Worm (Caenorhabditis elegans) whole organism, young adult: ENCODE data around the gene nspf-3.

ENCODE experiments used
- B0261.1 ChIP-seq: sonication (generic microtip); optimal IDR thresholded peaks from 2 replicates; lab custom pipeline; 2016; ENCODE audit warnings: mild to moderate bottlenecking, missing genetic modification characterization, moderate library complexity, missing compliant biosample characterization
- Y56A3A.18 ChIP-seq: fragments of 200-800 bp; sonication (Bioruptor generic); IDR thresholded peaks from 2 replicates; pipeline ENCODE4 v1.3.6; 2022; ENCODE audit warnings: missing genetic modification reagents, missing genetic modification characterization, missing compliant biosample characterization
- ama-1 ChIP-seq, 3 experiments: fragments of 150-350 bp in 1 of 3; sonication (generic microtip) in 2 of 3; optimal IDR thresholded peaks; 2 replicates each; lab custom pipeline; 2014 to 2018; ENCODE audit warnings: missing biosample characterization in 2 of 3, missing genetic modification characterization in 2 of 3, missing genetic modification reagents in 2 of 3
- atf-7 ChIP-seq: sonication (generic microtip); optimal IDR thresholded peaks from 2 replicates; lab custom pipeline; 2017; ENCODE audit warnings: mild to moderate bottlenecking, missing genetic modification characterization, missing compliant biosample characterization
- attf-3 ChIP-seq: fragments of 200-800 bp; sonication (Bioruptor generic); conservative IDR thresholded peaks from 2 replicates; pipeline ENCODE4 v1.3.6; 2022; ENCODE audit warnings: missing genetic modification reagents, missing genetic modification characterization, missing compliant biosample characterization
- efl-1 ChIP-seq: fragments of 150-350 bp; optimal IDR thresholded peaks from 2 replicates; lab custom pipeline; 2014; ENCODE audit warnings: missing biosample characterization, missing genetic modification reagents, missing genetic modification characterization
- ets-4 ChIP-seq: fragments of 200-800 bp; sonication (Bioruptor generic); optimal IDR thresholded peaks from 2 replicates; lab custom pipeline; 2018; ENCODE audit warnings: mild to moderate bottlenecking, missing genetic modification characterization, missing compliant biosample characterization
- fkh-3 ChIP-seq: sonication (generic microtip); optimal IDR thresholded peaks from 2 replicates; lab custom pipeline; 2016; ENCODE audit warnings: mild to moderate bottlenecking, missing genetic modification characterization, missing compliant biosample characterization
- him-1 ChIP-seq: sonication (generic microtip); optimal IDR thresholded peaks from 2 replicates; lab custom pipeline; 2016; ENCODE audit warnings: missing genotype, missing genetic modification reagents, missing genetic modification characterization, missing compliant biosample characterization
- nfya-2 ChIP-seq: fragments of 200-800 bp; sonication (Bioruptor generic); IDR thresholded peaks from 2 replicates; pipeline ENCODE4 v1.3.6; 2022; ENCODE audit warnings: missing genetic modification reagents, missing genetic modification characterization, missing compliant biosample characterization
- unc-130 ChIP-seq: sonication (generic microtip); optimal IDR thresholded peaks from 2 replicates; lab custom pipeline; 2016; ENCODE audit warnings: missing genetic modification reagents, missing genetic modification characterization, missing compliant biosample characterization
- unc-62 ChIP-seq: fragments of 150-350 bp; optimal IDR thresholded peaks from 2 replicates; lab custom pipeline; 2014; ENCODE audit warnings: missing biosample characterization, missing genetic modification reagents, missing genetic modification characterization
- ztf-26 ChIP-seq: sonication (generic microtip); optimal IDR thresholded peaks from 2 replicates; lab custom pipeline; 2017; ENCODE audit warnings: missing genetic modification characterization, missing compliant biosample characterization
- ztf-28 ChIP-seq: fragments of 200-800 bp; sonication (Bioruptor generic); IDR thresholded peaks from 2 replicates; pipeline ENCODE4 v1.3.6; 2022; ENCODE audit warnings: missing genetic modification reagents, missing genetic modification characterization, missing compliant biosample characterization

DNA sequence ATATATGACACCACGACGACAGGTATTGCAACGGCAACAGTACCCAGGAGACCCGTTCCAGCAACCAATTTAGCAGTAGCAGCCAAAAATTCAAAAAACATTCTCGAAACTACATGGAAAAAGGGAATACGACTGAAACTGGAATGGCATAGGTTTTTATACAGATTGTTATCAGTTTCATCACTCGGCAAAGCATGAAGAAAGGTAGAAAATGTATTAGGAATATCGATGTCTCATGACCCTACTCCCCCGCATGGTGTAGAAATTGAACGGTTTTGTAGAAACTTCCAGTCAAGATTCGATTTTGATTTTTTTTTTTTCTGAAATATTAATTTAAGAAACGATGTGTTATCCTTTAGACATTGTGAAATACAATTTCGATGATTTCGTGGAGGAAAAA lies 20.9 kb upstream of the nspf-3 start, which contains the start of gene T05A8.2:
- no peak for TF ChIP-seq nfya-2
- no peak for TF ChIP-seq unc-62 (GFP tag; lab: Kevin White, UChicago)
- TF ChIP-seq B0261.1 (tag; lab: Kevin White, UChicago) = no peak
- no peak for TF ChIP-seq Y56A3A.18
- no peak for TF ChIP-seq him-1 (tag; lab: Kevin White, UChicago)
- no peak for TF ChIP-seq unc-130 (GFP tag; lab: Kevin White, UChicago)
- no peak for TF ChIP-seq ama-1 (optimal IDR thresholded peaks at IDR 0.05; lab: Kevin White, UChicago)
- TF ChIP-seq ama-1 (GFP tag; optimal IDR thresholded peaks at IDR 0.05; lab: Kevin White, UChicago) = no peak
- TF ChIP-seq ztf-26 (tag; lab: Kevin White, UChicago) = no peak
- no peak for TF ChIP-seq ets-4 (GFP tag; lab: Kevin White, UChicago)
- TF ChIP-seq ztf-28 (GFP tag; lab: Robert Waterston, UW) = no peak
- no peak for TF ChIP-seq efl-1 (GFP tag; lab: Kevin White, UChicago)
- no peak for TF ChIP-seq atf-7 (tag; lab: Kevin White, UChicago)
- TF ChIP-seq attf-3 (GFP tag; lab: Robert Waterston, UW) = no peak
- TF ChIP-seq fkh-3 = no peak
